Fruit fly (Drosophila melanogaster) whole organism, embryonic: ENCODE data around the gene CG17154.

ENCODE experiments used
- Atf3 ChIP-seq: fragments of 200-800 bp; sonication (Bioruptor generic); optimal IDR thresholded peaks from 3 replicates; lab custom pipeline; 2016; ENCODE audit warnings: missing biosample characterization, missing genetic modification characterization
- BEAF-32 ChIP-seq: fragments of 200-800 bp; sonication (Bioruptor generic); optimal IDR thresholded peaks from 3 replicates; lab custom pipeline; 2017; ENCODE audit warnings: missing biosample characterization, missing genetic modification characterization, mild to moderate bottlenecking, moderate library complexity, missing genetic modification reagents
- CG11504 ChIP-seq: fragments of 200-800 bp; sonication (Bioruptor generic); optimal IDR thresholded peaks from 3 replicates; lab custom pipeline; 2019; ENCODE audit warnings: missing biosample characterization, mild to moderate bottlenecking, missing genetic modification characterization, moderate library complexity
- CG11695 ChIP-seq: fragments of 200-800 bp; sonication (Bioruptor generic); IDR thresholded peaks from 3 replicates; pipeline ENCODE4 v1.3.6; 2022; ENCODE audit warnings: missing biosample characterization, missing genetic modification characterization
- CG12155 ChIP-seq: fragments of 200-800 bp; sonication (Bioruptor generic); optimal IDR thresholded peaks from 3 replicates; lab custom pipeline; 2016; ENCODE audit warnings: missing biosample characterization, missing genetic modification characterization
- CG13123 ChIP-seq: fragments of 200-800 bp; sonication (Bioruptor generic); optimal IDR thresholded peaks from 2 replicates; lab custom pipeline; 2016; ENCODE audit warnings: missing biosample characterization, missing genetic modification characterization
- CG15514 ChIP-seq: fragments of 200-800 bp; sonication (Bioruptor generic); optimal IDR thresholded peaks from 3 replicates; lab custom pipeline; 2017; ENCODE audit warnings: missing biosample characterization, missing genetic modification characterization, mild to moderate bottlenecking, moderate library complexity, missing genetic modification reagents
- CG17186 ChIP-seq: fragments of 200-800 bp; sonication (Bioruptor generic); optimal IDR thresholded peaks from 3 replicates; lab custom pipeline; 2017; ENCODE audit warnings: missing biosample characterization, missing genetic modification reagents, missing genetic modification characterization
- CG17568 ChIP-seq: fragments of 200-800 bp; sonication (Bioruptor generic); optimal IDR thresholded peaks from 2 replicates; lab custom pipeline; 2018; ENCODE audit warnings: missing biosample characterization, mild to moderate bottlenecking, missing genetic modification characterization, moderate library complexity
- CG18262 ChIP-seq: fragments of 200-800 bp; optimal IDR thresholded peaks from 3 replicates; lab custom pipeline; 2019; ENCODE audit warnings: missing biosample characterization, mild to moderate bottlenecking, missing genetic modification characterization, moderate library complexity
- CG31388 ChIP-seq: fragments of 200-800 bp; sonication (Bioruptor generic); optimal IDR thresholded peaks from 2 replicates; lab custom pipeline; 2016; ENCODE audit warnings: missing biosample characterization, missing genetic modification characterization
- CG33213 ChIP-seq: fragments of 200-800 bp; sonication (Bioruptor generic); optimal IDR thresholded peaks from 3 replicates; lab custom pipeline; 2016; ENCODE audit warnings: missing biosample characterization, missing genetic modification characterization
- CG34224 ChIP-seq: fragments of 200-800 bp; sonication (Bioruptor generic); IDR thresholded peaks from 3 replicates; pipeline ENCODE4 v1.3.6; 2022; ENCODE audit warnings: missing biosample characterization, missing genetic modification characterization; ENCODE audit not compliant: partially characterized antibody
- CG6254 ChIP-seq: fragments of 200-800 bp; sonication (Bioruptor generic); optimal IDR thresholded peaks from 3 replicates; lab custom pipeline; 2017; ENCODE audit warnings: mild to moderate bottlenecking, missing biosample characterization, missing genetic modification reagents, missing genetic modification characterization
- CG6654 ChIP-seq: fragments of 200-800 bp; sonication (Bioruptor generic); optimal IDR thresholded peaks from 2 replicates; lab custom pipeline; 2017; ENCODE audit warnings: missing biosample characterization, mild to moderate bottlenecking, missing genetic modification characterization
- CG6791 ChIP-seq: fragments of 200-800 bp; sonication (Bioruptor generic); IDR thresholded peaks from 3 replicates; pipeline ENCODE4 v1.3.6; 2022; ENCODE audit warnings: missing biosample characterization, missing genetic modification characterization; ENCODE audit not compliant: partially characterized antibody
- CG7556 ChIP-seq: fragments of 200-800 bp; sonication (Bioruptor generic); optimal IDR thresholded peaks from 2 replicates; lab custom pipeline; 2017; ENCODE audit warnings: missing biosample characterization, mild to moderate bottlenecking, missing genetic modification characterization
- CG8281 ChIP-seq: fragments of 200-800 bp; sonication (Bioruptor generic); optimal IDR thresholded peaks from 2 replicates; lab custom pipeline; 2018; ENCODE audit warnings: missing biosample characterization, mild to moderate bottlenecking, missing genetic modification characterization, moderate library complexity
- CG9797 ChIP-seq: fragments of 200-800 bp; sonication (Bioruptor generic); optimal IDR thresholded peaks from 3 replicates; lab custom pipeline; 2018; ENCODE audit warnings: missing biosample characterization, mild to moderate bottlenecking, missing genetic modification characterization
- CkIIα-i1 ChIP-seq: fragments of 200-800 bp; sonication (Bioruptor generic); IDR thresholded peaks from 2 replicates; pipeline ENCODE4 v1.3.6; 2022; ENCODE audit warnings: missing biosample characterization, missing genetic modification characterization
- CoRest ChIP-seq: fragments of 200-800 bp; sonication (Bioruptor generic); optimal IDR thresholded peaks from 3 replicates; lab custom pipeline; 2018; ENCODE audit warnings: missing biosample characterization, mild to moderate bottlenecking, missing genetic modification characterization, moderate library complexity
- Dip3 ChIP-seq: fragments of 200-800 bp; sonication (Bioruptor generic); optimal IDR thresholded peaks from 3 replicates; lab custom pipeline; 2016; ENCODE audit warnings: missing biosample characterization, missing genetic modification characterization
- Drgx ChIP-seq: fragments of 200-800 bp; sonication (Bioruptor generic); IDR thresholded peaks from 2 replicates; pipeline ENCODE4 v1.3.6; 2022; ENCODE audit warnings: missing biosample characterization, missing genetic modification characterization
- Fer1 ChIP-seq: fragments of 200-800 bp; sonication (Bioruptor generic); optimal IDR thresholded peaks from 2 replicates; lab custom pipeline; 2017; ENCODE audit warnings: missing biosample characterization, mild to moderate bottlenecking, missing genetic modification characterization
- HHEX ChIP-seq: fragments of 200-800 bp; sonication (Bioruptor generic); optimal IDR thresholded peaks from 3 replicates; lab custom pipeline; 2017; ENCODE audit warnings: missing biosample characterization, mild to moderate bottlenecking, missing genetic modification characterization, missing genetic modification reagents
- HLH54F ChIP-seq: fragments of 200-800 bp; sonication (Bioruptor generic); optimal IDR thresholded peaks from 3 replicates; lab custom pipeline; 2016; ENCODE audit warnings: missing biosample characterization, missing genetic modification characterization
- Hey ChIP-seq: fragments of 200-800 bp; sonication (Bioruptor generic); optimal IDR thresholded peaks from 3 replicates; lab custom pipeline; 2018; ENCODE audit warnings: missing biosample characterization, mild to moderate bottlenecking, missing genetic modification characterization
- Hr78 ChIP-seq, 2 experiments: fragments of 200-800 bp in 1 of 2; fragments of >200 bp in 1 of 2; sonication (Bioruptor generic) in 1 of 2; optimal IDR thresholded peaks; 2 replicates each; lab custom pipeline; 2017 to 2019; ENCODE audit warnings: missing biosample characterization in 2 of 2, missing genetic modification characterization in 2 of 2, mild to moderate bottlenecking in 1 of 2, moderate library complexity in 1 of 2
- Kr ChIP-seq: fragments of 200-800 bp; sonication (Bioruptor generic); optimal IDR thresholded peaks from 2 replicates; lab custom pipeline; 2017; ENCODE audit warnings: missing biosample characterization, mild to moderate bottlenecking, missing genetic modification characterization
- Lhr ChIP-seq: fragments of 200-800 bp; sonication (Bioruptor generic); optimal IDR thresholded peaks from 3 replicates; lab custom pipeline; 2017; ENCODE audit warnings: mild to moderate bottlenecking, missing biosample characterization, missing genetic modification reagents, missing genetic modification characterization
- Mes4 ChIP-seq: fragments of 200-800 bp; sonication (Bioruptor generic); optimal IDR thresholded peaks from 2 replicates; lab custom pipeline; 2016; ENCODE audit warnings: missing biosample characterization, missing genetic modification characterization
- Optix ChIP-seq: fragments of 200-800 bp; sonication (Bioruptor generic); IDR thresholded peaks from 3 replicates; pipeline ENCODE4 v1.3.6; 2022; ENCODE audit warnings: missing biosample characterization, missing genetic modification characterization
- Xrp1 ChIP-seq: fragments of 200-800 bp; sonication (Bioruptor generic); IDR thresholded peaks from 2 replicates; pipeline ENCODE4 v1.3.6; 2022; ENCODE audit warnings: missing biosample characterization, missing genetic modification characterization
- YL-1 ChIP-seq: fragments of 200-800 bp; sonication (Bioruptor generic); optimal IDR thresholded peaks from 3 replicates; lab custom pipeline; 2017; ENCODE audit warnings: missing biosample characterization, mild to moderate bottlenecking, missing genetic modification characterization
- cad ChIP-seq: fragments of >200 bp; optimal IDR thresholded peaks from 2 replicates; lab custom pipeline; 2017; ENCODE audit warnings: missing biosample characterization, missing genetic modification characterization
- caup ChIP-seq: fragments of 200-800 bp; sonication (Bioruptor generic); optimal IDR thresholded peaks from 3 replicates; lab custom pipeline; 2017; ENCODE audit warnings: missing biosample characterization, mild to moderate bottlenecking, missing genetic modification characterization, moderate library complexity; ENCODE audit not compliant: severe bottlenecking
- cwo ChIP-seq: fragments of 200-800 bp; sonication (Bioruptor generic); optimal IDR thresholded peaks from 3 replicates; lab custom pipeline; 2017; ENCODE audit warnings: missing biosample characterization, missing genetic modification characterization, mild to moderate bottlenecking, moderate library complexity, missing genetic modification reagents
- gfzf ChIP-seq: fragments of 200-800 bp; sonication (Bioruptor generic); optimal IDR thresholded peaks from 2 replicates; lab custom pipeline; 2016; ENCODE audit warnings: missing biosample characterization, mild to moderate bottlenecking, missing genetic modification characterization, moderate library complexity
- ham ChIP-seq: fragments of 200-800 bp; sonication (Bioruptor generic); IDR thresholded peaks from 2 replicates; pipeline ENCODE4 v1.3.6; 2022; ENCODE audit warnings: missing biosample characterization, missing genetic modification characterization
- hkb ChIP-seq, 2 experiments: fragments of 200-800 bp in 1 of 2; fragments of >200 bp in 1 of 2; sonication (Bioruptor generic) in 1 of 2; IDR thresholded peaks in 1 of 2; optimal IDR thresholded peaks in 1 of 2; 2 replicates each; pipeline versions ENCODE4 v1.3.6 to Lab custom; 2017 to 2022; ENCODE audit warnings: missing biosample characterization in 1 of 2, missing genetic modification characterization in 1 of 2
- inv ChIP-seq: fragments of 200-800 bp; sonication (Bioruptor generic); IDR thresholded peaks from 2 replicates; pipeline ENCODE4 v1.3.6; 2022; ENCODE audit warnings: missing biosample characterization, missing genetic modification characterization; ENCODE audit not compliant: partially characterized antibody
- lilli ChIP-seq: fragments of 200-800 bp; sonication (Bioruptor generic); optimal IDR thresholded peaks from 3 replicates; lab custom pipeline; 2016; ENCODE audit warnings: missing biosample characterization, missing genetic modification characterization
- lola ChIP-seq, 3 experiments: fragments of >200 bp in 2 of 3; fragments of 200-800 bp in 1 of 3; sonication (Bioruptor generic) in 1 of 3; optimal IDR thresholded peaks; 2 replicates each; lab custom pipeline; 2017 to 2019; ENCODE audit warnings: missing biosample characterization in 3 of 3, missing genetic modification characterization in 3 of 3, mild to moderate bottlenecking in 1 of 3, moderate library complexity in 1 of 3
- nerfin-2 ChIP-seq: fragments of 200-800 bp; sonication (Bioruptor generic); IDR thresholded peaks from 2 replicates; pipeline ENCODE4 v1.3.6; 2022; ENCODE audit warnings: missing biosample characterization, missing genetic modification characterization; ENCODE audit not compliant: partially characterized antibody
- pho ChIP-seq: fragments of 200-800 bp; sonication (Bioruptor generic); optimal IDR thresholded peaks from 2 replicates; lab custom pipeline; 2016; ENCODE audit warnings: missing biosample characterization, missing genetic modification characterization
- sens ChIP-seq: fragments of 200-800 bp; sonication (Bioruptor generic); peaks from one replicate; lab custom pipeline; 2016; ENCODE audit warnings: missing biosample characterization, missing genetic modification characterization
- stwl ChIP-seq: fragments of 200-800 bp; sonication (Bioruptor generic); optimal IDR thresholded peaks from 3 replicates; lab custom pipeline; 2018; ENCODE audit warnings: missing biosample characterization, mild to moderate bottlenecking, missing genetic modification characterization, moderate library complexity
- unpg ChIP-seq: fragments of 200-800 bp; sonication (Bioruptor generic); optimal IDR thresholded peaks from 3 replicates; lab custom pipeline; 2018; ENCODE audit warnings: missing biosample characterization, mild to moderate bottlenecking, missing genetic modification characterization, moderate library complexity
- vfl ChIP-seq: fragments of 200-800 bp; sonication (Bioruptor generic); optimal IDR thresholded peaks from 2 replicates; lab custom pipeline; 2016; ENCODE audit warnings: missing biosample characterization, missing genetic modification characterization

CG17154 gene

DNA sequence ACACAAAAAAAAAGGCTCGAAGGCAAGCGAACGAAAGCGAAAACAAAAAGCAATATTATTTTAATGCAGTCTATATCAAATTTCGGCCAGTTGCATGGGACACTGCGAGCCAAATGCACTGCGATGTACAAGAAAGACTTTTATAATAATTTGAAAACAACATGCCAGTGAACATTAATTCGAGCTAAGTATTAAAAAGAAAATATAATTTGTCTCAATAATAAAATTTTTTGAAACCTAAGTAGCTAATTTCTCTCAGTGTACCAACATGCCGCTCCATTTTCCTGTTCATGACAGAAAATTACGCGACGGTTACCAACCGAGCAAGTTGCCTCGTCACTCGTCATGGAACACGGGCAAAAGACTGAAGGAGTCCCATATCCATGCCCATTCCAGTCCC lies 11.1 kb upstream of the CG17154 start (continued):
- TF ChIP-seq gfzf (GFP tag; lab: Kevin White, UChicago): no peak
- no peak for TF ChIP-seq CG6791
- TF ChIP-seq Lhr (GFP tag; lab: Kevin White, UChicago): peak; percentile 46
- TF ChIP-seq lola (GFP tag; optimal IDR thresholded peaks at IDR 0.05; lab: Kevin White, UChicago): peak in 1 of 3 experiments; percentile 79
- TF ChIP-seq vfl (GFP tag; lab: Kevin White, UChicago): no peak
- no peak for TF ChIP-seq CG8281
- no peak for TF ChIP-seq Dip3
- TF ChIP-seq Mes4 (GFP tag; lab: Kevin White, UChicago): no peak
- TF ChIP-seq lilli (GFP tag; lab: Kevin White, UChicago): peak; percentile 34
- TF ChIP-seq Kr (GFP tag; lab: Kevin White, UChicago): peak; percentile 12
- peak; percentile 40 for TF ChIP-seq CG12155 (GFP tag; lab: Kevin White, UChicago)
- no peak for TF ChIP-seq Atf3 (GFP tag; lab: Kevin White, UChicago)
- no peak for TF ChIP-seq YL-1
- peak; percentile 86 for TF ChIP-seq Drgx (GFP tag; lab: Robert Waterston, UW)
- no peak for TF ChIP-seq CG17186 (GFP tag; lab: Kevin White, UChicago)
- TF ChIP-seq pho (GFP tag; lab: Kevin White, UChicago): no peak
- TF ChIP-seq inv: no peak
- TF ChIP-seq CG6654 (GFP tag; lab: Kevin White, UChicago): peak; percentile 16
- TF ChIP-seq cwo (GFP tag; lab: Kevin White, UChicago): peak; percentile 31
- no peak for TF ChIP-seq CG34224 (GFP tag; lab: Robert Waterston, UW)
- peak; percentile 22 for TF ChIP-seq CG13123 (GFP tag; lab: Kevin White, UChicago)
- no peak for TF ChIP-seq CG15514 (GFP tag; lab: Kevin White, UChicago)
- TF ChIP-seq ham (GFP tag; lab: Robert Waterston, UW): no peak
- TF ChIP-seq Xrp1 (GFP tag; lab: Robert Waterston, UW): peak; percentile 88
- no peak for TF ChIP-seq Hr78 (GFP tag; optimal IDR thresholded peaks at IDR 0.05; lab: Kevin White, UChicago)
- no peak for TF ChIP-seq BEAF-32 (GFP tag; lab: Kevin White, UChicago)
- TF ChIP-seq CG6254 (GFP tag; lab: Kevin White, UChicago): peak; percentile 68
- TF ChIP-seq hkb (optimal IDR thresholded peaks at IDR 0.05; lab: Kevin White, UChicago): no peak
- TF ChIP-seq hkb (GFP tag; IDR thresholded peaks at IDR 0.05; lab: Robert Waterston, UW): peak; percentile 71
- TF ChIP-seq nerfin-2 (GFP tag; lab: Robert Waterston, UW): no peak
- no peak for TF ChIP-seq CG9797 (GFP tag; lab: Kevin White, UChicago)
- no peak for TF ChIP-seq cad (GFP tag; lab: Kevin White, UChicago)
- peak; percentile 68 for TF ChIP-seq CG11504 (tag; lab: Kevin White, UChicago)
- no peak for TF ChIP-seq CG31388 (GFP tag; lab: Kevin White, UChicago)
- peak; percentile 48; the same call in 2 of the 3 replicates for TF ChIP-seq CG11695 (GFP tag; lab: Robert Waterston, UW)
- no peak for TF ChIP-seq CG33213 (GFP tag; lab: Kevin White, UChicago)
- 0 out of 3 replicates have a peak, but pooled peaks have one; percentile 57 for TF ChIP-seq Optix (GFP tag; lab: Robert Waterston, UW)
- peak; percentile 64 for TF ChIP-seq CoRest (tag; lab: Kevin White, UChicago)
- no peak for TF ChIP-seq Fer1
- peak; percentile 52 for TF ChIP-seq unpg
- no peak for TF ChIP-seq caup (GFP tag; lab: Kevin White, UChicago)
- peak; percentile 10 for TF ChIP-seq HLH54F
- no peak for TF ChIP-seq Hey
- TF ChIP-seq stwl (tag; lab: Kevin White, UChicago): peak; percentile 15
- TF ChIP-seq sens: peak; percentile 94
- TF ChIP-seq CG17568 (GFP tag; lab: Kevin White, UChicago): peak; percentile 17
- no peak for TF ChIP-seq CkIIα-i1 (GFP tag; lab: Robert Waterston, UW)
- peak; percentile 78 for TF ChIP-seq CG18262 (tag; lab: Kevin White, UChicago)
- TF ChIP-seq CG7556: peak; percentile 58
- peak; percentile 48 for TF ChIP-seq HHEX (GFP tag; lab: Kevin White, UChicago)
